Worm (Caenorhabditis elegans) whole organism, midembryonic: ENCODE measurements around the gene clc-31.

Experiments used
- T22C8.4 ChIP-seq: fragments of 200-800 bp; sonication (Bioruptor generic); IDR thresholded peaks from 2 replicates; pipeline ENCODE4 v1.3.6; 2022; ENCODE audit warnings: missing genetic modification characterization, missing compliant biosample characterization
- cog-1 ChIP-seq: sonication (generic microtip); optimal IDR thresholded peaks from 2 replicates; lab custom pipeline; 2016; ENCODE audit warnings: missing genetic modification characterization, missing compliant biosample characterization
- flt-1 ChIP-seq: fragments of 200-800 bp; sonication (Bioruptor generic); IDR thresholded peaks from 2 replicates; pipeline ENCODE4 v1.3.6; 2022; ENCODE audit warnings: missing genetic modification characterization, missing compliant biosample characterization
- klf-2 ChIP-seq: fragments of 200-800 bp; sonication (Bioruptor generic); conservative IDR thresholded peaks from 2 replicates; pipeline ENCODE4 v1.3.6; 2022; ENCODE audit warnings: missing genetic modification reagents, missing genetic modification characterization, missing compliant biosample characterization
- med-1 ChIP-seq: sonication (generic microtip); optimal IDR thresholded peaks from 2 replicates; lab custom pipeline; 2017; ENCODE audit warnings: missing genetic modification characterization, mild to moderate bottlenecking, missing compliant biosample characterization, antibody characterized with exemption, missing genetic modification reagents; ENCODE audit not compliant: insufficient read depth
- ref-1 ChIP-seq: fragments of 200-800 bp; sonication (Bioruptor generic); conservative IDR thresholded peaks from 2 replicates; pipeline ENCODE4 v1.3.6; 2022; ENCODE audit warnings: missing genetic modification reagents, missing genetic modification characterization, missing compliant biosample characterization
- tab-1 ChIP-seq: fragments of 200-800 bp; sonication (Bioruptor generic); IDR thresholded peaks from 2 replicates; pipeline ENCODE4 v1.3.6; 2022; ENCODE audit warnings: missing genetic modification characterization, missing compliant biosample characterization
- ztf-23 ChIP-seq: fragments of 200-800 bp; sonication (Bioruptor generic); IDR thresholded peaks from 2 replicates; pipeline ENCODE4 v1.3.6; 2022; ENCODE audit warnings: missing genetic modification reagents, missing genetic modification characterization, missing compliant biosample characterization
- ztf-29 ChIP-seq: fragments of 200-800 bp; sonication (Bioruptor generic); IDR thresholded peaks from 2 replicates; pipeline ENCODE4 v1.3.6; 2022; ENCODE audit warnings: missing genetic modification reagents, missing genetic modification characterization, missing compliant biosample characterization

- TF ChIP-seq tab-1 = no peak
- no peak for TF ChIP-seq ref-1 (GFP tag; lab: Robert Waterston, UW)
- TF ChIP-seq T22C8.4 (GFP tag; lab: Robert Waterston, UW) = no peak
- no peak for TF ChIP-seq med-1
- TF ChIP-seq klf-2 (GFP tag; lab: Robert Waterston, UW) = no peak
- TF ChIP-seq ztf-29 = no peak
- no peak for TF ChIP-seq flt-1 (GFP tag; lab: Robert Waterston, UW)
- TF ChIP-seq ztf-23 = no peak
- no peak for TF ChIP-seq cog-1
Measured at ce11 chrII:296911-297440, 43.3 kb upstream of the clc-31 start, which contains the start of the genes clec-117 and B0432.1.
